Worm (Caenorhabditis elegans): ENCODE data around the gene ptc-1.

ptc-1 gene

ce11 chrII:7866081-7866480 lies 26.9 kb upstream of the ptc-1 start:
- TF ChIP-seq zip-5 (tag; optimal IDR thresholded peaks at IDR 0.05) (no peak), ceh-2 (tag; optimal IDR thresholded peaks at IDR 0.05) (no peak), nhr-11 (tag; optimal IDR thresholded peaks at IDR 0.05) (peak; percentile 32)

- TF ChIP-seq lin-11 (tag; optimal IDR thresholded peaks at IDR 0.05) (no peak), hlh-13 (GFP tag; optimal IDR thresholded peaks at IDR 0.05) (no peak), syd-9 (tag; optimal IDR thresholded peaks at IDR 0.05) (no peak), ceh-18 (tag; optimal IDR thresholded peaks at IDR 0.05) (no peak), ceh-14 (tag; optimal IDR thresholded peaks at IDR 0.05) (no peak), C08G9.2 (tag; optimal IDR thresholded peaks at IDR 0.05) (no peak), K02D7.2 (tag; optimal IDR thresholded peaks at IDR 0.05) (no peak), ceh-34 (tag; optimal IDR thresholded peaks at IDR 0.05) (no peak), tbx-2 (tag; optimal IDR thresholded peaks at IDR 0.05) (no peak), ceh-30 (tag; optimal IDR thresholded peaks at IDR 0.05) (no peak), ahr-1 (tag; optimal IDR thresholded peaks at IDR 0.05) (no peak), elt-2 (tag; optimal IDR thresholded peaks at IDR 0.05) (no peak), lim-6 (tag; optimal IDR thresholded peaks at IDR 0.05) (no peak), ceh-22 (tag; optimal IDR thresholded peaks at IDR 0.05) (no peak), ceh-9 (tag; optimal IDR thresholded peaks at IDR 0.05) (no peak), nfya-1 (tag; optimal IDR thresholded peaks at IDR 0.05) (no peak)
Observed at ce11 chrII:7870062-7870461, 23.0 kb upstream of the ptc-1 start, which contains the start of gene ztf-17. TSS of gene ztf-17 (minus strand) at chrII:7870162.

ce11 chrII:7870632-7871031 lies 22.4 kb upstream of the ptc-1 start:
- TF ChIP-seq ceh-18 (tag; optimal IDR thresholded peaks at IDR 0.05) (peak; percentile 14), ref-2 (tag; optimal IDR thresholded peaks at IDR 0.05) (no peak), tbx-2 (tag; optimal IDR thresholded peaks at IDR 0.05) (peak; percentile 8), hlh-6 (tag; optimal IDR thresholded peaks at IDR 0.05) (no peak), elt-4 (tag; optimal IDR thresholded peaks at IDR 0.05) (no peak), hlh-8 (tag; optimal IDR thresholded peaks at IDR 0.05) (no peak), ahr-1 (tag; optimal IDR thresholded peaks at IDR 0.05) (no peak), eyg-1 (tag; optimal IDR thresholded peaks at IDR 0.05) (no peak), Y22D7AL.16 (tag; optimal IDR thresholded peaks at IDR 0.05) (no peak), ceh-6 (GFP tag; optimal IDR thresholded peaks at IDR 0.05) (no peak), dve-1 (tag; optimal IDR thresholded peaks at IDR 0.05) (no peak), dmd-4 (tag; optimal IDR thresholded peaks at IDR 0.05; ENCODE audit: borderline replicate concordance) (no peak), pha-2 (tag; optimal IDR thresholded peaks at IDR 0.05) (no peak), ceh-31 (tag; optimal IDR thresholded peaks at IDR 0.05) (no peak), ceh-24 (tag; optimal IDR thresholded peaks at IDR 0.05) (no peak), pros-1 (tag; optimal IDR thresholded peaks at IDR 0.05) (no peak), fkh-10 (GFP tag; optimal IDR thresholded peaks at IDR 0.05) (no peak), odd-2 (tag; optimal IDR thresholded peaks at IDR 0.05) (no peak), tbx-7 (tag; optimal IDR thresholded peaks at IDR 0.05) (no peak), hlh-13 (GFP tag; optimal IDR thresholded peaks at IDR 0.05) (no peak), ztf-16 (tag; optimal IDR thresholded peaks at IDR 0.05) (no peak), ttx-3 (tag; optimal IDR thresholded peaks at IDR 0.05) (no peak), elt-2 (tag; optimal IDR thresholded peaks at IDR 0.05) (no peak), syd-9 (tag; optimal IDR thresholded peaks at IDR 0.05) (no peak), nfya-1 (tag; optimal IDR thresholded peaks at IDR 0.05) (peak; percentile 24)

ce11 chrII:7873843-7874372 lies 19.1 kb upstream of the ptc-1 start, which contains the start of gene T01H3.3:
TSS of gene T01H3.3 (minus strand) at chrII:7873893.
- TF ChIP-seq fax-1 (tag; optimal IDR thresholded peaks at IDR 0.05), result no peak
- no peak for TF ChIP-seq npax-4 (tag; optimal IDR thresholded peaks at IDR 0.05)
- no peak for TF ChIP-seq nfya-1 (tag; optimal IDR thresholded peaks at IDR 0.05)
- TF ChIP-seq elt-4 (tag; optimal IDR thresholded peaks at IDR 0.05), result no peak
- TF ChIP-seq zip-5 (tag; optimal IDR thresholded peaks at IDR 0.05), result no peak
- no peak for TF ChIP-seq ceh-34 (tag; optimal IDR thresholded peaks at IDR 0.05)
- no peak for TF ChIP-seq unc-55 (GFP tag; optimal IDR thresholded peaks at IDR 0.05)
- TF ChIP-seq nhr-11 (tag; optimal IDR thresholded peaks at IDR 0.05), result no peak
- TF ChIP-seq pqm-1 (tag; optimal IDR thresholded peaks at IDR 0.05), result no peak
